Worm (Caenorhabditis elegans): ENCODE measurements around the gene spe-42.

The spe-42 gene

ce11 chrV:11782809-11783440, 46.1 kb upstream of the spe-42 start, which contains the start of gene F55A11.11 (continued):
- TF ChIP-seq daf-19 (GFP tag; conservative IDR thresholded peaks at IDR 0.05) (peak; percentile 94), zip-11 (GFP tag; IDR thresholded peaks at IDR 0.05) (peak; percentile 89), daf-8 (GFP tag; IDR thresholded peaks at IDR 0.05) (peak; percentile 98), attf-4 (tag; optimal IDR thresholded peaks at IDR 0.05) (no peak), nhr-237 (tag; optimal IDR thresholded peaks at IDR 0.05) (no peak), nhr-76 (tag; optimal IDR thresholded peaks at IDR 0.05) (no peak), nhr-102 (tag; optimal IDR thresholded peaks at IDR 0.05) (peak; percentile 82), Y105C5A.15 (GFP tag; IDR thresholded peaks at IDR 0.05) (peak; percentile 95), lin-29 (GFP tag; IDR thresholded peaks at IDR 0.05) (peak; percentile 86), duxl-1 (tag; optimal IDR thresholded peaks at IDR 0.05; ENCODE audit: poor library complexity) (peak; percentile 84), Y48G9A.11 (GFP tag; IDR thresholded peaks at IDR 0.05) (peak; percentile 91), tra-1 (GFP tag; IDR thresholded peaks at IDR 0.05) (peak; percentile 94)

DNA sequence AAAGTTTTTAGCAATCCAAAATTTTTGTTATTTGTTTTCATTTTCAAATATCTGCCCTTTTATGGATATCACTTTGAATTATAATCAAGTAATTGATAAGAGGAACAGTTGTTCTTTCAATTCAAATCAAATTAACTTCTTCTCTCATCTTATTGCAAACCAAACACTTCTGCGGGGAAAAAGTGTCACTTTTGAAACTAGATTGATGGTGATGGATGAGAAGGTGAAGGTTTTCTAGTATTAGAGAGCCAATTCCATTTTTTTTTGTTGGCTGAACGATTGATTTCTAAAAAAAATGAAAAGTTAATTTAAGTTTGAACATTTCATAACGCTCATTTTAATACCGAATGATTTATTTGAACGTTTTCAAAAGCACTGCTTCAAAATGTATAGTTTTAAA, 43.0 kb upstream of the spe-42 start:
- TF ChIP-seq vab-7 (GFP tag; IDR thresholded peaks at IDR 0.05) = no peak
- TF ChIP-seq nhr-28 (tag; optimal IDR thresholded peaks at IDR 0.05) = peak; percentile 15
- peak in 1 of 2 experiments; percentile 19 for TF ChIP-seq lsy-2 (tag; optimal IDR thresholded peaks at IDR 0.05)
- peak in 1 of 2 experiments; percentile 97 for TF ChIP-seq unc-62 (GFP tag; optimal IDR thresholded peaks at IDR 0.05 in 1 of 2)
- no peak for TF ChIP-seq unc-62 (tag; optimal IDR thresholded peaks at IDR 0.05)
- 0 out of 2 replicates have a peak, but pooled peaks have one; percentile 57 for TF ChIP-seq ceh-20 (GFP tag; IDR thresholded peaks at IDR 0.05)
- TF ChIP-seq lir-3 (tag; optimal IDR thresholded peaks at IDR 0.05) = no peak

ce11 chrV:11779310-11779709, 42.5 kb upstream of the spe-42 start:
- no peak for TF ChIP-seq daf-12 (tag; optimal IDR thresholded peaks at IDR 0.05)
- TF ChIP-seq nhr-6 (tag; optimal IDR thresholded peaks at IDR 0.05) = no peak
- no peak for TF ChIP-seq T26A8.4 (GFP tag; IDR thresholded peaks at IDR 0.05)
- TF ChIP-seq attf-4 (tag; optimal IDR thresholded peaks at IDR 0.05) = no peak
- TF ChIP-seq lim-7 (GFP tag; IDR thresholded peaks at IDR 0.05) = no peak
- no peak for TF ChIP-seq F10B5.3 (tag; optimal IDR thresholded peaks at IDR 0.05)
- peak; percentile 6 for TF ChIP-seq hlh-30 (tag; optimal IDR thresholded peaks at IDR 0.05; ENCODE audit: insufficient read depth)
- TF ChIP-seq set-16 (GFP tag; IDR thresholded peaks at IDR 0.05) = no peak

ce11 chrV:11777846-11778245, 41.0 kb upstream of the spe-42 start:
- no peak for TF ChIP-seq set-16 (GFP tag; IDR thresholded peaks at IDR 0.05)
- TF ChIP-seq daf-16 (GFP tag; optimal IDR thresholded peaks at IDR 0.05) = peak in 1 of 2 experiments; percentile 71
- TF ChIP-seq daf-16 (tag; optimal IDR thresholded peaks at IDR 0.05) = peak; percentile 77
- TF ChIP-seq dmd-9 (GFP tag; IDR thresholded peaks at IDR 0.05) = no peak
- peak; percentile 61 for TF ChIP-seq mxl-3 (GFP tag; optimal IDR thresholded peaks at IDR 0.05)
- no peak for TF ChIP-seq ceh-82 (tag; optimal IDR thresholded peaks at IDR 0.05)
- peak; percentile 44 for TF ChIP-seq mep-1 (tag; optimal IDR thresholded peaks at IDR 0.05)
- TF ChIP-seq dve-1 (tag; optimal IDR thresholded peaks at IDR 0.05; ENCODE audit: insufficient read depth) = peak; percentile 75
- 0 out of 2 replicates have a peak, but pooled peaks have one; percentile 31 for TF ChIP-seq tra-1 (GFP tag; IDR thresholded peaks at IDR 0.05)
- TF ChIP-seq pqm-1 (tag; optimal IDR thresholded peaks at IDR 0.05) = peak; percentile 72
- no peak for TF ChIP-seq D1046.2 (GFP tag; IDR thresholded peaks at IDR 0.05)
- peak; percentile 71 for TF ChIP-seq nhr-28 (tag; optimal IDR thresholded peaks at IDR 0.05)
- peak; percentile 58 for TF ChIP-seq dmd-6 (GFP tag; IDR thresholded peaks at IDR 0.05)
- no peak for TF ChIP-seq mdt-29 (GFP tag; IDR thresholded peaks at IDR 0.05)
- no peak for TF ChIP-seq lir-3 (tag; optimal IDR thresholded peaks at IDR 0.05)
- peak in 1 of 2 experiments; percentile 14 for TF ChIP-seq mdl-1 (tag; optimal IDR thresholded peaks at IDR 0.05)
- TF ChIP-seq mes-2 (tag; optimal IDR thresholded peaks at IDR 0.05; ENCODE audit: poor library complexity, severe bottlenecking) = peak; percentile 33
- TF ChIP-seq hlh-30 (tag; optimal IDR thresholded peaks at IDR 0.05; ENCODE audit: insufficient read depth) = peak; percentile 32
- TF ChIP-seq lin-39 (tag; optimal IDR thresholded peaks at IDR 0.05) = no peak
- peak; percentile 66 for TF ChIP-seq hlh-11 (tag; optimal IDR thresholded peaks at IDR 0.05)
- TF ChIP-seq lsy-2 (tag; optimal IDR thresholded peaks at IDR 0.05) = peak in 1 of 2 experiments; percentile 30
- peak; percentile 14 for TF ChIP-seq nhr-11 (tag; optimal IDR thresholded peaks at IDR 0.05)
